Fruit fly (Drosophila melanogaster): ENCODE results near the gene Zip71B.

Zip71B gene

dm6 chr3L:14982675-14983084 is 9.4 kb upstream of the Zip71B start, which contains the start of gene CG5114 (continued):
- TF ChIP-seq CG2199 (GFP tag; IDR thresholded peaks at IDR 0.05) (0 out of 3 replicates have a peak, but pooled peaks have one; percentile 15), CHES-1-like (GFP tag; optimal IDR thresholded peaks at IDR 0.05) (peak; percentile 50), peb (GFP tag; IDR thresholded peaks at IDR 0.05) (0 out of 2 replicates have a peak, but pooled peaks have one; percentile 27), CG1647 (GFP tag; optimal IDR thresholded peaks at IDR 0.05) (peak; percentile 22), CG31365 (tag; optimal IDR thresholded peaks at IDR 0.05) (no peak), CG3995 (GFP tag; optimal IDR thresholded peaks at IDR 0.05) (peak; percentile 74), CG17361 (GFP tag; IDR thresholded peaks at IDR 0.05) (peak; percentile 28; the same call in 1 of the 3 replicates), oc (tag; optimal IDR thresholded peaks at IDR 0.05) (no peak), yki (optimal IDR thresholded peaks at IDR 0.05) (no peak), CG1233 (GFP tag; optimal IDR thresholded peaks at IDR 0.05) (no peak), tap (tag; optimal IDR thresholded peaks at IDR 0.05) (no peak), NC2α (GFP tag; optimal IDR thresholded peaks at IDR 0.05) (peak; percentile 9), CG9817 (tag; optimal IDR thresholded peaks at IDR 0.05) (peak; percentile 22), CG10565 (GFP tag; optimal IDR thresholded peaks at IDR 0.05) (no peak), CG2116 (GFP tag; optimal IDR thresholded peaks at IDR 0.05) (peak; percentile 91), mam (GFP tag; optimal IDR thresholded peaks at IDR 0.05) (peak; percentile 55), hth (optimal IDR thresholded peaks at IDR 0.05) (no peak), Lpt (GFP tag; optimal IDR thresholded peaks at IDR 0.05) (no peak), ara (GFP tag; IDR thresholded peaks at IDR 0.05) (0 out of 2 replicates have a peak, but pooled peaks have one; percentile 31), crol (GFP tag; IDR thresholded peaks at IDR 0.05) (no peak), Taf1 (GFP tag; IDR thresholded peaks at IDR 0.05) (no peak), CG12391 (tag; optimal IDR thresholded peaks at IDR 0.05) (peak; percentile 62), C15 (GFP tag; IDR thresholded peaks at IDR 0.05) (no peak), CG34224 (GFP tag; IDR thresholded peaks at IDR 0.05; ENCODE audit: partially characterized antibody) (peak; percentile 93), Hand (GFP tag; optimal IDR thresholded peaks at IDR 0.05) (no peak), CG11696 (GFP tag; IDR thresholded peaks at IDR 0.05) (no peak), Doc3 (GFP tag; IDR thresholded peaks at IDR 0.05; ENCODE audit: partially characterized antibody) (peak; percentile 82), ewg (GFP tag; optimal IDR thresholded peaks at IDR 0.05) (no peak), Nf-YA (GFP tag; IDR thresholded peaks at IDR 0.05) (no peak), Mrtf (GFP tag; IDR thresholded peaks at IDR 0.05) (no peak), Bdp1 (GFP tag; optimal IDR thresholded peaks at IDR 0.05) (peak; percentile 16), CG30431 (GFP tag; optimal IDR thresholded peaks at IDR 0.05) (no peak), kay (GFP tag; optimal IDR thresholded peaks at IDR 0.05) (peak; percentile 54), emc (GFP tag; optimal IDR thresholded peaks at IDR 0.05) (no peak), Mes4 (GFP tag; optimal IDR thresholded peaks at IDR 0.05) (no peak), CG11456 (GFP tag; IDR thresholded peaks at IDR 0.05) (no peak), insv (GFP tag; optimal IDR thresholded peaks at IDR 0.05) (peak in 1 of 2 experiments; percentile 23), Six4 (GFP tag; optimal IDR thresholded peaks at IDR 0.05) (no peak), CG14860 (GFP tag; IDR thresholded peaks at IDR 0.05; ENCODE audit: partially characterized antibody) (peak; percentile 67; the same call in 2 of the 3 replicates), CrebB (tag; optimal IDR thresholded peaks at IDR 0.05) (peak; percentile 55), nmo (GFP tag; optimal IDR thresholded peaks at IDR 0.05) (peak; percentile 66), CG7372 (GFP tag; IDR thresholded peaks at IDR 0.05) (no peak), ac (GFP tag; optimal IDR thresholded peaks at IDR 0.05) (no peak), Optix (GFP tag; IDR thresholded peaks at IDR 0.05) (no peak), Oaz (GFP tag; IDR thresholded peaks at IDR 0.05) (no peak), stc (GFP tag; IDR thresholded peaks at IDR 0.05) (no peak), CG10321 (GFP tag; IDR thresholded peaks at IDR 0.05) (no peak), jing (GFP tag; optimal IDR thresholded peaks at IDR 0.05) (no peak), Hr51 (GFP tag; optimal IDR thresholded peaks at IDR 0.05) (no peak), corto (GFP tag; optimal IDR thresholded peaks at IDR 0.05) (no peak), fru (optimal IDR thresholded peaks at IDR 0.05) (no peak), CG7839 (tag; optimal IDR thresholded peaks at IDR 0.05) (peak; percentile 2), kah (GFP tag; optimal IDR thresholded peaks at IDR 0.05) (no peak)
